Fruit fly (Drosophila melanogaster): ENCODE results near the gene CG33783.

DNA sequence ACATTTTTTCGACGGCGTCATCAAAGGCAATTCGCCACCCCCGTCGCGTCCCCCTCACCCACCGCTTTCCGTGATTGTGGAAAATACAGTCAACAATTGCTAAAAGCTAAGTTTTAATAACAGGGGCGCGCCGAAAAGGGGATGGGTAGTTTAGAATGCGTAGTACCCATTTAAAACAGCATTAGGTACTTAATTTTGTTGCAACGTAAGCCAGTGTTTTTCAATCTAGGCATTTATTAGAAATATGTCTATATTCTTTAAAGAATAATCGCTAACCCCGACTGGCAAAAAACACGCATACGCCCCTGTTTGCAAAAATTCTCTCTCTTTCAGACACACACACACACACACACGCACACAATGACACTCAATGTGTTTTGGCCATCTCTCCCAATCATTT lies 18.3 kb downstream of the CG33783 start:
- no peak for TF ChIP-seq pan (optimal IDR thresholded peaks at IDR 0.05)
- TF ChIP-seq psq (optimal IDR thresholded peaks at IDR 0.05): no peak
- TF ChIP-seq Dll (optimal IDR thresholded peaks at IDR 0.05): no peak

Data from whole organism.